Fruit fly (Drosophila melanogaster): Measurements from ENCODE around the gene CG11498.

DNA sequence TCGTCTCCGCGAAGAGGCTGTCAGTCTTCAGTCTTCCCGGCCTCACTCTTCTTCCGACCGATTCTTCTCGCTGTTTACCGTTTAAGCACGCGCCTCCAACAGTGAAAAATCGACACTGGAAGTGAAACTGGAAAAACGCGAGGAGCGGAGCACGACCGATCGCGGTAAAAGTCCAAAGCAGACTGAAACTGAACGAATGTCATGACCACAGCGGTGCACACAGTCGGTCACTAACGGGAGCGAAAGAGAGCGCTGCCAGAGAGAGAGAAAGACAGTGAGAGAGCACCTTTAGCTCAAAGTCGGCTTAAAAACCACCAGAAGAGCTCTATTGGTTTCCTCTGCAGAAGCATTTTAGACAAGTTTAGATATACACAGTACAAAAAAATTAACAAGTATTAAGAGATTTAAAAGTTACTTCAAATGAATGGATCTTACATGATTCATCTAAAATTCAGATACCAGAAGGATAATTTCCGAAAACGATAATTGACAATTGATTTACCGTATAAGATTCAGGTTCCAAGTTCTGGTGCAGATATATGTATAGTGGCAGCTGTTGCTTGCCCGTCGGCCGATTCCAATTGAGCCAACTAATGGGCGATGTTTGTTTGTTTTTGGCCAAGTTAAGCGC lies at the start of gene CG11498:
- TF ChIP-seq toe (GFP tag; optimal IDR thresholded peaks at IDR 0.05) (no peak), Clk (GFP tag; optimal IDR thresholded peaks at IDR 0.05) (no peak), tj (GFP tag; optimal IDR thresholded peaks at IDR 0.05) (no peak), CG12768 (GFP tag; optimal IDR thresholded peaks at IDR 0.05) (no peak), CG1620 (GFP tag; optimal IDR thresholded peaks at IDR 0.05) (no peak), CG14711 (tag; optimal IDR thresholded peaks at IDR 0.05) (no peak), kay (GFP tag; ENCODE audit: borderline replicate concordance) (no peak), CG33017 (tag; optimal IDR thresholded peaks at IDR 0.05) (no peak), CG7045 (GFP tag; optimal IDR thresholded peaks at IDR 0.05) (no peak), Crg-1 (GFP tag; optimal IDR thresholded peaks at IDR 0.05) (no peak), ovo (GFP tag; optimal IDR thresholded peaks at IDR 0.05) (no peak)

Data from whole organism, adult.